Worm (Caenorhabditis elegans) whole organism, late embryonic: ENCODE measurements around the gene sex-1.

Experiments used
- ama-1 ChIP-seq: fragments of 150-350 bp; optimal IDR thresholded peaks from 2 replicates; lab custom pipeline; 2014
- ceh-22 ChIP-seq: sonication (generic microtip); optimal IDR thresholded peaks from 2 replicates; lab custom pipeline; 2017; ENCODE audit warnings: missing biosample characterization, missing genetic modification characterization
- ceh-24 ChIP-seq: sonication (generic microtip); optimal IDR thresholded peaks from 2 replicates; lab custom pipeline; 2016; ENCODE audit warnings: mild to moderate bottlenecking, missing genetic modification characterization, missing compliant biosample characterization
- eyg-1 ChIP-seq: sonication (generic microtip); optimal IDR thresholded peaks from 2 replicates; lab custom pipeline; 2016; ENCODE audit warnings: missing genotype, missing genetic modification characterization, missing compliant biosample characterization
- nfya-1 ChIP-seq: sonication (generic microtip); optimal IDR thresholded peaks from 2 replicates; lab custom pipeline; 2017; ENCODE audit warnings: missing genetic modification characterization, mild to moderate bottlenecking, missing compliant biosample characterization, antibody characterized with exemption, moderate library complexity
- ztf-16 ChIP-seq: sonication (generic microtip); optimal IDR thresholded peaks from 2 replicates; lab custom pipeline; 2017; ENCODE audit warnings: missing genetic modification characterization, missing compliant biosample characterization

DNA sequence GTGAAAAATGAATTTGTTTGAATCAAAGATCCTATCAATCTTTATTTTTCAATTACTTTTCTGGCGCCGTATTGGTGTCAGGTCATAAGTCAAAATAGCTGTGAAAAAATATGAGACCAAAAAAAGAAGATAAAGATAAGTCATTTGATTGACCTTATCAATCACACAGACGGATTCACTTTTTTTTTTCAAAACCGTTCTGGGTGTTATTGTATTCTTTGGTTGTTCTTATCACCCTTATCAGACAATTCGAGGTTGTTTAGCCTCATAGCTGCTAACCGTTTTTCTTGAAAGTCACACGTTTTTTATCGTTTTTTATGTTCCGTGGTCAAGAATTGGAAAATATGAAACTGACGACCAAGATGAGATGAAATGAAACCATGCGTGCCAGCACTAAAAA is 36.7 kb downstream of the sex-1 start:
- TF ChIP-seq ceh-22 (tag; lab: Kevin White, UChicago) (no peak), ama-1 (lab: Kevin White, UChicago) (no peak), eyg-1 (tag; lab: Kevin White, UChicago) (no peak), ztf-16 (tag; lab: Kevin White, UChicago) (no peak), ceh-24 (tag; lab: Kevin White, UChicago) (no peak), nfya-1 (no peak)
